Worm (Caenorhabditis elegans): ENCODE results near the gene sre-34.

sre-34 gene

ce11 chrII:12459422-12459821 is 9.5 kb downstream of the sre-34 start, which contains the start of gene tag-281:
tag-281 (plus strand) TSS chrII:12459761.
- TF ChIP-seq F49E8.2 (tag; optimal IDR thresholded peaks at IDR 0.05; ENCODE audit: insufficient read depth) (peak; percentile 41), him-1 (tag; optimal IDR thresholded peaks at IDR 0.05) (no peak), K12H6.12 (tag; optimal IDR thresholded peaks at IDR 0.05) (peak; percentile 9), snpc-4 (GFP tag; optimal IDR thresholded peaks at IDR 0.05) (no peak), snpc-4 (tag; optimal IDR thresholded peaks at IDR 0.05) (peak in 3 of 4 experiments; percentile 1 to 60 (median 33)), dpl-1 (GFP tag; optimal IDR thresholded peaks at IDR 0.05) (peak; percentile 89), dox-1 (GFP tag; IDR thresholded peaks at IDR 0.05) (peak; percentile 56; the same call in 1 of the 2 replicates), lir-1 (GFP tag; conservative IDR thresholded peaks at IDR 0.05) (0 out of 2 replicates have a peak, but pooled peaks have one; percentile 14), pbrm-1 (GFP tag; IDR thresholded peaks at IDR 0.05) (peak; percentile 66; the same call in 1 of the 2 replicates), Y53G8AR.9 (GFP tag; conservative IDR thresholded peaks at IDR 0.05) (peak; percentile 50; the same call in 1 of the 2 replicates), ceh-40 (GFP tag; IDR thresholded peaks at IDR 0.05) (no peak), T26A5.8 (tag; optimal IDR thresholded peaks at IDR 0.05) (no peak), Y67H2A.10 (GFP tag; conservative IDR thresholded peaks at IDR 0.05) (no peak), mcd-1 (GFP tag; IDR thresholded peaks at IDR 0.05) (peak; percentile 98), F33H1.4 (GFP tag; IDR thresholded peaks at IDR 0.05) (peak; percentile 73), snpc-1.1 (tag; optimal IDR thresholded peaks at IDR 0.05; ENCODE audit: insufficient read depth) (peak; percentile 39), C17E4.6 (GFP tag; IDR thresholded peaks at IDR 0.05) (no peak), B0019.2 (GFP tag; conservative IDR thresholded peaks at IDR 0.05) (no peak), snpc-1.3 (tag; optimal IDR thresholded peaks at IDR 0.05; ENCODE audit: insufficient read depth) (peak; percentile 38), attf-6 (GFP tag; IDR thresholded peaks at IDR 0.05) (no peak), sptf-2 (GFP tag; optimal IDR thresholded peaks at IDR 0.05) (no peak), tbp1 (GFP tag; optimal IDR thresholded peaks at IDR 0.05) (peak; percentile 56), rcor-1 (GFP tag; IDR thresholded peaks at IDR 0.05) (peak; percentile 59), rpc-1 (optimal IDR thresholded peaks at IDR 0.05) (no peak), rpc-1 (tag; optimal IDR thresholded peaks at IDR 0.05) (no peak), attf-3 (GFP tag; conservative IDR thresholded peaks at IDR 0.05) (peak; percentile 38; the same call in 1 of the 2 replicates), ztf-22 (GFP tag; optimal IDR thresholded peaks at IDR 0.05) (no peak), lin-54 (GFP tag; optimal IDR thresholded peaks at IDR 0.05) (peak; percentile 97), xnd-1 (tag; optimal IDR thresholded peaks at IDR 0.05) (peak; percentile 52), ceh-100 (GFP tag; IDR thresholded peaks at IDR 0.05) (no peak; the same call in 1 of the 2 replicates), lin-35 (GFP tag; optimal IDR thresholded peaks at IDR 0.05) (peak; percentile 36 to 96 (median 75)), lin-26 (GFP tag; IDR thresholded peaks at IDR 0.05) (no peak), zfh-2 (GFP tag; conservative IDR thresholded peaks at IDR 0.05) (no peak), pha-4 (tag; optimal IDR thresholded peaks at IDR 0.05) (peak; percentile 44), madf-8 (GFP tag; conservative IDR thresholded peaks at IDR 0.05) (peak; percentile 32; the same call in 1 of the 2 replicates), hmg-1.2 (GFP tag; IDR thresholded peaks at IDR 0.05) (peak; percentile 100), ztf-6 (GFP tag; IDR thresholded peaks at IDR 0.05) (no peak), attf-5 (GFP tag; optimal IDR thresholded peaks at IDR 0.05) (peak; percentile 73), efl-1 (GFP tag; optimal IDR thresholded peaks at IDR 0.05) (peak; percentile 87), ceh-91 (GFP tag; IDR thresholded peaks at IDR 0.05) (peak; percentile 35; the same call in 1 of the 2 replicates), nhr-80 (tag; optimal IDR thresholded peaks at IDR 0.05) (no peak), K11D2.4 (GFP tag; IDR thresholded peaks at IDR 0.05) (peak; percentile 52; the same call in 1 of the 2 replicates), nhr-179 (tag; optimal IDR thresholded peaks at IDR 0.05) (no peak), madf-6 (GFP tag; IDR thresholded peaks at IDR 0.05) (peak; percentile 79), D2030.7 (GFP tag; IDR thresholded peaks at IDR 0.05) (peak; percentile 28; the same call in 1 of the 2 replicates), athp-1 (tag; optimal IDR thresholded peaks at IDR 0.05) (peak; percentile 25), hsf-1 (GFP tag; IDR thresholded peaks at IDR 0.05) (peak; percentile 53), lsl-1 (GFP tag; optimal IDR thresholded peaks at IDR 0.05) (peak; percentile 66)
